Fruit fly (Drosophila melanogaster): ENCODE measurements around the gene CG12121.

CG12121 gene

DNA sequence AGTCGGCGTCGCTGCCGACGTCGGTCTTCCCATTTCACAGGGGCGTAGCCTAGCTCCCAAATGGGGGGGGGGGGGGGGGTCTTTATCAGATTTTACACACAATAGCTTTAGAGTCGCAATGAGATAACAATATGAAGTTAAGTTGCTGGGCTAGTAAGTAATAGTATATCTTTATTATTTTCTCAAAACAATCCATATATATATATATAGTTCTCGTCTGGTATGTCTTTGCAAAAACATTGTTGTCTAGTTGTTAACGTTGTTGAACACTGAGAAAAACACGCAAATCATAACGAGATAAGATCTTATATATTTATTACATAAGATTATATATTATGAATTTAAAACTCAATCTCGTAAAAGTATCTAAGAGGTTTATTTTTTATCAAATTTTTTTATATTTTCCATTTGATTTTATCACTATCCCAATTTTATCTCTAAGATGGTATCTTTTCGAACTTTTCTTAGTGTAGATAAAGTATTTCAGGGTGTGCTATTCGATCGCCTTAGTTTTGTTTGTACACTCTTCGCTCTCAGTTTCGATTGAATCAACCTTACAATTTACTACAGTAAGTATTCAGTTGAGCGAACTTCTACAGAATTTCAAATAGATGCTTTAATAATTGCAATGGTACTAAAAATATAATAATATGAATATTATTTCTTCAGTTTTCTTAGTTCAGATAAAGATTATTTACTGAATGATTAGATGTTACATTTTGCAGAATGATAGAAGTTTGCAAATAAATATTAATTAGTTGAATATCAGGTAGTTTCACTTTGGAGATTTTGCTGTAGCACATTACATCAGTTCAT lies 30.1 kb downstream of the CG12121 start (continued):
- TF ChIP-seq lab (GFP tag; optimal IDR thresholded peaks at IDR 0.05) (peak; percentile 95), Fer2 (tag; optimal IDR thresholded peaks at IDR 0.05) (peak; percentile 46), CG15601 (tag; optimal IDR thresholded peaks at IDR 0.05) (peak; percentile 96), CG12236 (GFP tag; optimal IDR thresholded peaks at IDR 0.05) (no peak), CG18619 (GFP tag; optimal IDR thresholded peaks at IDR 0.05) (peak; percentile 71), sisA (GFP tag; IDR thresholded peaks at IDR 0.05) (peak; percentile 61), H2.0 (GFP tag; IDR thresholded peaks at IDR 0.05) (peak; percentile 75; the same call in 1 of the 2 replicates), CG10274 (GFP tag; optimal IDR thresholded peaks at IDR 0.05) (peak; percentile 67), odd (GFP tag; optimal IDR thresholded peaks at IDR 0.05) (peak; percentile 58), sna (GFP tag; IDR thresholded peaks at IDR 0.05; ENCODE audit: partially characterized antibody) (no peak), Nf-YC (tag; optimal IDR thresholded peaks at IDR 0.05) (peak; percentile 56), ham (GFP tag; IDR thresholded peaks at IDR 0.05) (peak; percentile 79), grau (tag; optimal IDR thresholded peaks at IDR 0.05) (peak; percentile 97), CG17568 (GFP tag; optimal IDR thresholded peaks at IDR 0.05) (peak; percentile 36), CG10147 (GFP tag; optimal IDR thresholded peaks at IDR 0.05) (peak; percentile 35), slp2 (GFP tag; optimal IDR thresholded peaks at IDR 0.05) (no peak), CG4282 (GFP tag; optimal IDR thresholded peaks at IDR 0.05) (no peak), phol (tag; optimal IDR thresholded peaks at IDR 0.05) (peak; percentile 52), CG11723 (GFP tag; optimal IDR thresholded peaks at IDR 0.05) (peak; percentile 51), CG7987 (GFP tag; optimal IDR thresholded peaks at IDR 0.05) (peak; percentile 71), CG4424 (GFP tag; optimal IDR thresholded peaks at IDR 0.05) (peak; percentile 43), HLH54F (GFP tag; optimal IDR thresholded peaks at IDR 0.05) (peak; percentile 21), CG3726 (GFP tag; IDR thresholded peaks at IDR 0.05) (no peak), CG18011 (GFP tag; optimal IDR thresholded peaks at IDR 0.05) (peak; percentile 63), CG6854 (GFP tag; optimal IDR thresholded peaks at IDR 0.05) (peak; percentile 59), Dek (tag; optimal IDR thresholded peaks at IDR 0.05) (peak; percentile 82), CG7556 (GFP tag; optimal IDR thresholded peaks at IDR 0.05) (peak; percentile 83), croc (GFP tag; conservative IDR thresholded peaks at IDR 0.05) (peak; percentile 42; the same call in 1 of the 3 replicates), CG31388 (GFP tag; optimal IDR thresholded peaks at IDR 0.05) (no peak), CG11560 (tag; IDR thresholded peaks at IDR 0.05) (peak; percentile 79), Myb (GFP tag; optimal IDR thresholded peaks at IDR 0.05) (peak; percentile 28), CG15011 (GFP tag; optimal IDR thresholded peaks at IDR 0.05) (peak; percentile 27), NFAT (GFP tag; IDR thresholded peaks at IDR 0.05) (peak; percentile 96), D19B (GFP tag; optimal IDR thresholded peaks at IDR 0.05) (peak; percentile 73), Hr51 (GFP tag; optimal IDR thresholded peaks at IDR 0.05) (peak; percentile 2 to 76), chif (GFP tag; optimal IDR thresholded peaks at IDR 0.05) (peak in 1 of 2 experiments; percentile 8), nerfin-1 (tag; optimal IDR thresholded peaks at IDR 0.05) (peak; percentile 6), nmo (GFP tag; optimal IDR thresholded peaks at IDR 0.05) (peak; percentile 53), CG18262 (tag; optimal IDR thresholded peaks at IDR 0.05) (peak; percentile 64), Chrac-16 (GFP tag; optimal IDR thresholded peaks at IDR 0.05) (peak; percentile 40), Nf-YB (GFP tag; optimal IDR thresholded peaks at IDR 0.05) (peak; percentile 58), sim (GFP tag; IDR thresholded peaks at IDR 0.05) (0 out of 2 replicates have a peak, but pooled peaks have one; percentile 22), prd (optimal IDR thresholded peaks at IDR 0.05) (no peak), prd (GFP tag; IDR thresholded peaks at IDR 0.05) (peak; percentile 83), CG10462 (GFP tag; optimal IDR thresholded peaks at IDR 0.05) (no peak), CG11504 (tag; optimal IDR thresholded peaks at IDR 0.05) (peak; percentile 64), dysf (GFP tag; IDR thresholded peaks at IDR 0.05) (peak; percentile 91), sens (GFP tag) (peak; percentile 73)

Data from whole organism, embryonic.